Worm (Caenorhabditis elegans): ENCODE results near the gene E02H4.5.
A peak's percentile ranks its signal among the peaks of the same experiment; 100 is the strongest.

E02H4.5 gene

ce11 chrX:14255031-14255430 is at the start of gene E02H4.5:
Gene E02H4.5 (minus strand): TSS chrX:14255131.
- TF ChIP-seq lsy-2 (tag; optimal IDR thresholded peaks at IDR 0.05): no peak

- no peak for TF ChIP-seq ceh-8 (GFP tag; optimal IDR thresholded peaks at IDR 0.05)
- TF ChIP-seq ceh-88 (GFP tag; IDR thresholded peaks at IDR 0.05): no peak
- no peak for TF ChIP-seq unc-130 (tag; optimal IDR thresholded peaks at IDR 0.05)
- TF ChIP-seq nhr-84 (tag; optimal IDR thresholded peaks at IDR 0.05): no peak
- TF ChIP-seq mab-9 (GFP tag; IDR thresholded peaks at IDR 0.05): no peak
- no peak for TF ChIP-seq hlh-4 (tag; optimal IDR thresholded peaks at IDR 0.05)
- no peak for TF ChIP-seq irx-1 (tag; optimal IDR thresholded peaks at IDR 0.05)
- no peak for TF ChIP-seq egl-27 (tag; optimal IDR thresholded peaks at IDR 0.05)
- TF ChIP-seq C34B4.2 (tag; optimal IDR thresholded peaks at IDR 0.05): no peak
- no peak for TF ChIP-seq aly-2 (tag; optimal IDR thresholded peaks at IDR 0.05)
- TF ChIP-seq sptf-1 (tag; optimal IDR thresholded peaks at IDR 0.05): no peak
- no peak for TF ChIP-seq tlp-1 (tag; optimal IDR thresholded peaks at IDR 0.05)
- no peak for TF ChIP-seq mef-2 (tag; optimal IDR thresholded peaks at IDR 0.05)
- TF ChIP-seq xbp-1 (tag; optimal IDR thresholded peaks at IDR 0.05): no peak
- no peak for TF ChIP-seq nhr-47 (tag; optimal IDR thresholded peaks at IDR 0.05)
Observed at ce11 chrX:14303078-14303477, 48.1 kb upstream of the E02H4.5 start, which contains the start of gene C11H1.5. Gene C11H1.5 (minus strand): TSS chrX:14303178.

- peak; percentile 88 for TF ChIP-seq nhr-71 (tag; optimal IDR thresholded peaks at IDR 0.05)
- peak; percentile 38 for TF ChIP-seq jun-1 (tag; optimal IDR thresholded peaks at IDR 0.05)
- peak; percentile 16 for TF ChIP-seq C04F5.9 (tag; optimal IDR thresholded peaks at IDR 0.05)
- peak; percentile 62 to 84 for TF ChIP-seq efl-1 (optimal IDR thresholded peaks at IDR 0.05)
- peak; percentile 5 to 84 for TF ChIP-seq efl-1 (GFP tag; optimal IDR thresholded peaks at IDR 0.05 in 1 of 2)
- TF ChIP-seq fkh-10 (GFP tag; optimal IDR thresholded peaks at IDR 0.05): peak; percentile 74
- peak; percentile 77 for TF ChIP-seq fkh-8 (tag; optimal IDR thresholded peaks at IDR 0.05)
- TF ChIP-seq ceh-8 (GFP tag; optimal IDR thresholded peaks at IDR 0.05): peak; percentile 54
- peak; percentile 69 for TF ChIP-seq nhr-85 (tag)
- peak; percentile 77 for TF ChIP-seq nhr-20 (tag; optimal IDR thresholded peaks at IDR 0.05)
- peak; percentile 52 for TF ChIP-seq nhr-90 (tag; optimal IDR thresholded peaks at IDR 0.05; ENCODE audit: poor library complexity)
- peak; percentile 74 for TF ChIP-seq nhr-47 (tag; optimal IDR thresholded peaks at IDR 0.05)
- peak; percentile 79 for TF ChIP-seq rnt-1 (tag; optimal IDR thresholded peaks at IDR 0.05)
- peak; percentile 27 for TF ChIP-seq ztf-4 (tag; optimal IDR thresholded peaks at IDR 0.05)
- TF ChIP-seq mep-1 (tag; optimal IDR thresholded peaks at IDR 0.05): peak; percentile 77
- no peak for TF ChIP-seq egl-27 (tag; optimal IDR thresholded peaks at IDR 0.05)
- peak; percentile 46 for TF ChIP-seq pag-3 (tag; optimal IDR thresholded peaks at IDR 0.05; ENCODE audit: borderline replicate concordance, insufficient read depth)
- TF ChIP-seq vab-15 (tag; optimal IDR thresholded peaks at IDR 0.05): no peak
- peak; percentile 87 for TF ChIP-seq snu-23 (GFP tag; optimal IDR thresholded peaks at IDR 0.05)
- no peak for TF ChIP-seq lin-15B (tag; optimal IDR thresholded peaks at IDR 0.05)
- TF ChIP-seq ces-1 (GFP tag; optimal IDR thresholded peaks at IDR 0.05): no peak
- peak in 1 of 2 experiments; percentile 72 for TF ChIP-seq mdl-1 (tag; optimal IDR thresholded peaks at IDR 0.05)
- no peak for TF ChIP-seq unc-130 (tag; optimal IDR thresholded peaks at IDR 0.05)
- peak in 1 of 2 experiments; percentile 59 for TF ChIP-seq ztf-11 (tag; optimal IDR thresholded peaks at IDR 0.05)
- TF ChIP-seq C16A3.4 (tag; optimal IDR thresholded peaks at IDR 0.05): peak; percentile 74
- peak; percentile 41 for TF ChIP-seq isw-1 (GFP tag; IDR thresholded peaks at IDR 0.05)
- TF ChIP-seq hlh-17 (GFP tag; optimal IDR thresholded peaks at IDR 0.05; ENCODE audit: borderline replicate concordance): no peak
- no peak for TF ChIP-seq hlh-4 (tag; optimal IDR thresholded peaks at IDR 0.05)
- peak; percentile 53 to 76 for TF ChIP-seq lin-35 (GFP tag; optimal IDR thresholded peaks at IDR 0.05)
- peak; percentile 57 for TF ChIP-seq xbp-1 (tag; optimal IDR thresholded peaks at IDR 0.05)
- TF ChIP-seq unc-30 (tag; optimal IDR thresholded peaks at IDR 0.05): no peak
- TF ChIP-seq unc-86 (tag; optimal IDR thresholded peaks at IDR 0.05): peak; percentile 49
- peak; percentile 56 for TF ChIP-seq fos-1 (tag; optimal IDR thresholded peaks at IDR 0.05)
- no peak for TF ChIP-seq nhr-12 (tag; optimal IDR thresholded peaks at IDR 0.05)
- peak; percentile 60 to 72 for TF ChIP-seq lsy-2 (tag; optimal IDR thresholded peaks at IDR 0.05)
- TF ChIP-seq swsn-7 (tag; optimal IDR thresholded peaks at IDR 0.05): peak; percentile 75
- no peak for TF ChIP-seq nhr-84 (tag; optimal IDR thresholded peaks at IDR 0.05)
- peak; percentile 76 for TF ChIP-seq tbx-2 (tag; optimal IDR thresholded peaks at IDR 0.05)
- peak; percentile 33 for TF ChIP-seq skn-1 (tag; optimal IDR thresholded peaks at IDR 0.05)
- peak; percentile 13; the same call in 1 of the 2 replicates for TF ChIP-seq unc-98 (GFP tag; IDR thresholded peaks at IDR 0.05)
- peak; percentile 75 for TF ChIP-seq nhr-19 (GFP tag; conservative IDR thresholded peaks at IDR 0.05)
Observed at ce11 chrX:14297209-14297608, 42.3 kb upstream of the E02H4.5 start.

Data from whole organism, L1 larva.